Fruit fly (Drosophila melanogaster) S2 (cell line): Measurements from ENCODE around the gene CG16852.

Experiments
- CG8478 ChIP-seq: fragments of >200 bp; optimal IDR thresholded peaks from 2 replicates; lab custom pipeline; 2018
- CTCF ChIP-seq, 2 experiments: fragments of >200 bp; optimal IDR thresholded peaks; 2 replicates each; lab custom pipeline; 2018

DNA sequence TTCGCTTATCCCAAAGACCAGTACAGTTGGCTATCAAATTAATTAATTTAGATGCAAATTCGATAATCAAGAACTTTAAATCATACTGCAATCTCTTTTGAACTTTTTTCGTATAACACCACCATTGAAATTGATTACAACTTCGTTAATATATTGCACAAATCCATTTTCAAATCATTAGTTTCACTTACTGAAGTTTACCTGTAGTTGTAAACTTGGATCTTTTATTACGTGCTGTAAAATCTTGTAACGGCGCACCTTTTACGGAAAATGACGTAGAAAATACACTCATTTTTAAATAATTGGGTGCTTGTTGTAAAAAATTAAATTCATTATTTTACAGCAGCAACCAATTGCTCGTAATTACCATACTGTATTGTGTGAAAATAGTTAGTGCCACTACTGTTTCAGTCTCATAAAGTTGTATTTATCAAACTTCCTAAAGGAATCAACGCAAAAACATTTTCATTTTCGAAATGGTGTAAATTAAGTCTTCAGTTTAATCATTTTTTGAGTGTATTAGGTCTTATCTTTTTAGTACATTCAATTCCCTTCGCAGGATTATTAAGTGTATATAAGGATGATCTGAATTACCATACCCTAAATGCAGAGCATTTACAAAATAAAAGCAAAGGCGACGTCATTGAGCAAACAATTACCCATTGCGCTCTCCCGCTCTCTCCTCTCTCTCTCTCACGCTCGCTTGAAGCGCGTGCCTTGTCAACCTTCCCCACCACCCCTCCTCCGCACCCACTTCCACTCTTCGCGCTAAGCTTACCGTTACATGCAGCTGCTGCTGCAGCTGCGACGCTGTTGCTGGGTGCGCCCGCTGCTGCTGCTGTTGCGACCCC lies 28.1 kb upstream of the CG16852 start:
- TF ChIP-seq CTCF (optimal IDR thresholded peaks at IDR 0.05; lab: Kevin White, UChicago) (no peak), CG8478 (lab: Kevin White, UChicago) (no peak)
